Worm (Caenorhabditis elegans): Measurements from ENCODE around the gene irld-67.
A peak's percentile ranks its signal among the peaks of the same experiment; 100 is the strongest.

Gene irld-67

ce11 chrII:2922782-2923181 lies 11.5 kb downstream of the irld-67 start:
- TF ChIP-seq skn-1 (tag; optimal IDR thresholded peaks at IDR 0.05) (no peak), pqm-1 (tag; optimal IDR thresholded peaks at IDR 0.05) (no peak), fkh-10 (GFP tag; optimal IDR thresholded peaks at IDR 0.05) (no peak)

DNA sequence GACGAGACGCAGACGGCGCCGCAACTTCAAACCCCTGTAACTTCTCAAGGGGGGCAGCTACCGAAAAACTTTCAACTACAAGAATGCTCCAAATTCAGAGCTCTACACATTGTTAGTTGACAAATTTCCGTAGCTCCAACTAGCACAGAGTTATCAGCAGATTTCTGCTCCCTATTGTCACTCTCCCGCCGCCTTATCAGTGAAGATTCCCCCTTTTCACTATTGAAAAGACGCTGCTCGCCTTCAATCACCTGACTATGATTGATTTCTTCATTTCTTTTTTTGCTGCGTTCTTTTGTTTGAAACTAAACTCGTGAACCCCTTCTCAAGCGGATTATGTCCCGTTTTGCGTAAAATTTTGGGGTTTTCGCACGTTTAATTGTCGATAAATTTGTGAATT lies 11.9 kb downstream of the irld-67 start:
- peak; percentile 2 for TF ChIP-seq pha-4 (tag; optimal IDR thresholded peaks at IDR 0.05)
- TF ChIP-seq nhr-25 (tag; optimal IDR thresholded peaks at IDR 0.05): no peak
- TF ChIP-seq ama-1 (optimal IDR thresholded peaks at IDR 0.05): peak; percentile 73
- TF ChIP-seq hmg-11 (tag; optimal IDR thresholded peaks at IDR 0.05): no peak
- TF ChIP-seq mml-1 (tag; optimal IDR thresholded peaks at IDR 0.05): no peak
- peak; percentile 77 for TF ChIP-seq elt-2 (tag; optimal IDR thresholded peaks at IDR 0.05)
- peak; percentile 35 for TF ChIP-seq pqm-1 (tag; optimal IDR thresholded peaks at IDR 0.05)

DNA sequence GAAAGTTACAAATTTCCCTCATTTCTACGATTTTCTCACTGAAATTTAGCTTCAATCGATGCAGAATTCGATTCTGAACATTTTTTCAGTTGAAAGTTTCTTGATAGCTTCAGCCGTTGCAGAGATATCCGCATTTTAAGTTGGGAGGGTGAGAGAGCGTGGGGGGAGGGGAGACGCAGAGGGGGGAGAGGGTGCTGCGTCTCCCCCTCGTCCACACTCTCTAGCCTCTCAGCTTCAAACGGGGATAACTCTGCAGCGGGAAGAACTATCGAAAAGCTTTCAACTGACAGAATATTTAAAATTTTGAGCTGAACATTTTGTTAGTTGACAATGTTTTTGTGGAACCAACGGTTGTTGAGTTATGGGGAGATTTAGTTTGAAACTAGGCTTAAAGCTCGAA lies 12.4 kb downstream of the irld-67 start:
- TF ChIP-seq nhr-28 (tag; optimal IDR thresholded peaks at IDR 0.05) (no peak), elt-2 (tag; optimal IDR thresholded peaks at IDR 0.05) (no peak), fos-1 (tag; optimal IDR thresholded peaks at IDR 0.05) (no peak), ceh-9 (tag; optimal IDR thresholded peaks at IDR 0.05) (no peak), tbx-2 (tag; optimal IDR thresholded peaks at IDR 0.05) (no peak), nhr-77 (tag; optimal IDR thresholded peaks at IDR 0.05) (no peak), nhr-11 (tag; optimal IDR thresholded peaks at IDR 0.05) (no peak), skn-1 (tag; optimal IDR thresholded peaks at IDR 0.05) (no peak), mdl-1 (tag; optimal IDR thresholded peaks at IDR 0.05) (no peak), fkh-10 (GFP tag; optimal IDR thresholded peaks at IDR 0.05) (no peak), egl-27 (tag; optimal IDR thresholded peaks at IDR 0.05) (no peak), ceh-16 (tag; optimal IDR thresholded peaks at IDR 0.05) (no peak), fkh-2 (tag; optimal IDR thresholded peaks at IDR 0.05) (no peak), unc-39 (tag; optimal IDR thresholded peaks at IDR 0.05) (no peak)

ce11 chrII:2920817-2921458 lies 13.3 kb downstream of the irld-67 start:
- peak; percentile 36 for TF ChIP-seq elt-2 (tag; optimal IDR thresholded peaks at IDR 0.05)
- TF ChIP-seq ceh-28 (tag; optimal IDR thresholded peaks at IDR 0.05): peak; percentile 26
- peak; percentile 48 for TF ChIP-seq nfya-1 (tag; optimal IDR thresholded peaks at IDR 0.05; ENCODE audit: insufficient read depth)
- TF ChIP-seq hmg-11 (tag; optimal IDR thresholded peaks at IDR 0.05): peak; percentile 43
- peak; percentile 29 for TF ChIP-seq snpc-4 (tag; optimal IDR thresholded peaks at IDR 0.05)
- TF ChIP-seq jun-1 (tag; optimal IDR thresholded peaks at IDR 0.05): peak; percentile 5
- peak; percentile 6 for TF ChIP-seq lin-39 (tag; optimal IDR thresholded peaks at IDR 0.05)
- TF ChIP-seq lin-15B (tag; optimal IDR thresholded peaks at IDR 0.05): peak; percentile 15
- TF ChIP-seq mdl-1 (tag; optimal IDR thresholded peaks at IDR 0.05): peak; percentile 68
- TF ChIP-seq ztf-11 (tag; optimal IDR thresholded peaks at IDR 0.05): no peak
- TF ChIP-seq nhr-23 (tag; optimal IDR thresholded peaks at IDR 0.05): peak; percentile 28
- TF ChIP-seq pha-4 (tag; optimal IDR thresholded peaks at IDR 0.05): peak; percentile 57
- no peak for TF ChIP-seq skn-1 (tag; optimal IDR thresholded peaks at IDR 0.05)
- TF ChIP-seq fkh-10 (GFP tag; optimal IDR thresholded peaks at IDR 0.05): peak; percentile 26
- no peak for TF ChIP-seq eor-1 (tag; optimal IDR thresholded peaks at IDR 0.05)

DNA sequence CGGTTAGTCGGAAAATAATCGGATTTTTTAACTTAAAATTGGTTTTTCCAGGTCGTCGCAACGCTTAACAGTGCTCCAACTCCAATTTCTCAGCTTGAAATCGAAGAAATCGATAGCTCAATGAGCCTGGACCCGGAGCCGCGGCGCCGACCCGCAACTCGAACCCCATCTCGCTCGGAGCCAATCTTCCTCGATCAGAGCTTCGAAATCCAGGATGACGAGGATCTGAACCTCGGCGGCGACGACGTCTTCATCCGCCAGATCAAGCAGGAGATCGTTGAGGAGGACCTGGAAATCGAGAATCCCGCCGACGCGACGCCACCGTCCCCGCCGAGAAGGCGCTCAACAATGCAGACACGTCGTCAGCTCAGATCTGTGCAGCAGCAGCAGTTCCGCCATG lies 14.0 kb downstream of the irld-67 start:
- no peak for TF ChIP-seq nhr-43 (tag; optimal IDR thresholded peaks at IDR 0.05; ENCODE audit: poor library complexity, severe bottlenecking)
- TF ChIP-seq elt-1 (tag; optimal IDR thresholded peaks at IDR 0.05): no peak
- no peak for TF ChIP-seq fos-1 (tag; optimal IDR thresholded peaks at IDR 0.05)
- no peak for TF ChIP-seq nhr-67 (tag; optimal IDR thresholded peaks at IDR 0.05)
- TF ChIP-seq elt-2 (tag; optimal IDR thresholded peaks at IDR 0.05): no peak
- no peak for TF ChIP-seq nhr-23 (tag; optimal IDR thresholded peaks at IDR 0.05)
- no peak for TF ChIP-seq egl-27 (tag; optimal IDR thresholded peaks at IDR 0.05)
- no peak for TF ChIP-seq hmg-11 (tag; optimal IDR thresholded peaks at IDR 0.05)
- TF ChIP-seq nhr-25 (tag; optimal IDR thresholded peaks at IDR 0.05): no peak
- TF ChIP-seq ztf-11 (tag; optimal IDR thresholded peaks at IDR 0.05): no peak
- no peak for TF ChIP-seq tbx-2 (tag; optimal IDR thresholded peaks at IDR 0.05)
- TF ChIP-seq daf-12 (tag; optimal IDR thresholded peaks at IDR 0.05): no peak
- TF ChIP-seq nhr-28 (tag; optimal IDR thresholded peaks at IDR 0.05): no peak
- TF ChIP-seq ceh-28 (tag; optimal IDR thresholded peaks at IDR 0.05): no peak
- TF ChIP-seq nhr-12 (tag; optimal IDR thresholded peaks at IDR 0.05): no peak
- no peak for TF ChIP-seq lsy-12 (tag; optimal IDR thresholded peaks at IDR 0.05)
- no peak for TF ChIP-seq mdl-1 (tag; optimal IDR thresholded peaks at IDR 0.05)
- no peak for TF ChIP-seq unc-62 (GFP tag; optimal IDR thresholded peaks at IDR 0.05)
- no peak for TF ChIP-seq egl-5 (tag; optimal IDR thresholded peaks at IDR 0.05)
